Fruit fly (Drosophila melanogaster): ENCODE data around the gene ssp7.

DNA sequence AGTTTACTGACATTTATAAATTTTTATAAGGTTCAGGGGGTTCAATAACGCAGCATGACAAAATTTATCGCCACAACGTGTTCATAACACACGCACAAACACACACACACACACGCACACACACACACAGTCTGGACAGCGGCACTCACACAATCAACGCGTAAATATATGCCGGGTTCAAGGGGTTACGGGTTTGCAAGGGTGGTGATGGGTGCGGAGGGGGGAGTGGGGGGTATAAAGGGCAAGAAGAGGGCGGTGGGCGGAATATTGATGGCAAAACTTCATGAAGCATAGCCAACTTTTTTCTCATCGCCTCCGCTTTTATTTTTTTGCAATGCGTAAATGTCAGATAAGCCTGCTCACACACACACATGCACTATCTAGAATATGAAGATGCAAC is 36.0 kb upstream of the ssp7 start:
- TF ChIP-seq CrebA (GFP tag; optimal IDR thresholded peaks at IDR 0.05; ENCODE audit: borderline replicate concordance) (no peak), jim (GFP tag; optimal IDR thresholded peaks at IDR 0.05) (no peak), br (GFP tag; optimal IDR thresholded peaks at IDR 0.05) (no peak), pan (optimal IDR thresholded peaks at IDR 0.05) (no peak), ey (GFP tag; optimal IDR thresholded peaks at IDR 0.05) (no peak), GATAd (GFP tag; optimal IDR thresholded peaks at IDR 0.05) (no peak), CG32264 (GFP tag; optimal IDR thresholded peaks at IDR 0.05) (no peak), Abd-B (GFP tag; optimal IDR thresholded peaks at IDR 0.05) (no peak), brk (GFP tag; optimal IDR thresholded peaks at IDR 0.05) (no peak), Dif (GFP tag; optimal IDR thresholded peaks at IDR 0.05; ENCODE audit: partially characterized antibody) (no peak), h (GFP tag; optimal IDR thresholded peaks at IDR 0.05) (no peak), HLH106 (tag; optimal IDR thresholded peaks at IDR 0.05) (no peak)
